Worm (Caenorhabditis elegans) whole organism, mixed stage, embryonic: ENCODE measurements around the gene F57G8.7.

ENCODE experiments used
- M03D4.4 ChIP-seq: sonication (generic microtip); optimal IDR thresholded peaks from 2 replicates; lab custom pipeline; 2017; ENCODE audit warnings: mild to moderate bottlenecking, missing genetic modification characterization, missing compliant biosample characterization
- bed-3 ChIP-seq: fragments of 200-800 bp; sonication (Bioruptor generic); optimal IDR thresholded peaks from 3 replicates; lab custom pipeline; 2018; ENCODE audit warnings: mild to moderate bottlenecking, missing genetic modification characterization, moderate library complexity, missing compliant biosample characterization
- blmp-1 ChIP-seq: fragments of 150-350 bp; optimal IDR thresholded peaks from 2 replicates; lab custom pipeline; 2014; ENCODE audit warnings: missing biosample characterization, missing genetic modification characterization
- ceh-39 ChIP-seq: fragments of 150-350 bp; optimal IDR thresholded peaks from 2 replicates; lab custom pipeline; 2014; ENCODE audit warnings: missing biosample characterization, missing genetic modification characterization
- ceh-43 ChIP-seq: fragments of 200-800 bp; sonication (Bioruptor generic); optimal IDR thresholded peaks from 2 replicates; lab custom pipeline; 2018; ENCODE audit warnings: mild to moderate bottlenecking, missing genetic modification characterization, moderate library complexity, missing compliant biosample characterization
- ceh-83 ChIP-seq: fragments of 200-800 bp; sonication (Bioruptor generic); optimal IDR thresholded peaks from 2 replicates; lab custom pipeline; 2018; ENCODE audit warnings: mild to moderate bottlenecking, missing genetic modification characterization, missing compliant biosample characterization
- ces-1 ChIP-seq: fragments of 150-350 bp; optimal IDR thresholded peaks from 2 replicates; lab custom pipeline; 2014; ENCODE audit warnings: missing biosample characterization, missing genetic modification reagents, missing genetic modification characterization
- cnd-1 ChIP-seq: fragments of 200-800 bp; sonication (Bioruptor generic); optimal IDR thresholded peaks from 2 replicates; lab custom pipeline; 2018; ENCODE audit warnings: mild to moderate bottlenecking, missing genetic modification characterization, missing compliant biosample characterization
- drap-1 ChIP-seq: fragments of 200-800 bp; sonication (Bioruptor generic); optimal IDR thresholded peaks from 3 replicates; lab custom pipeline; 2018; ENCODE audit warnings: mild to moderate bottlenecking, missing genetic modification characterization, missing compliant biosample characterization
- elt-1 ChIP-seq: sonication (generic microtip); optimal IDR thresholded peaks from 2 replicates; lab custom pipeline; 2017; ENCODE audit warnings: missing genetic modification characterization, mild to moderate bottlenecking, missing compliant biosample characterization, antibody characterized with exemption, moderate library complexity, borderline replicate concordance; ENCODE audit not compliant: insufficient read depth
- elt-3 ChIP-seq: fragments of 150-350 bp; optimal IDR thresholded peaks from 2 replicates; lab custom pipeline; 2014; ENCODE audit warnings: missing biosample characterization, missing genetic modification characterization
- flh-1 ChIP-seq: fragments of 200-800 bp; sonication (Bioruptor generic); optimal IDR thresholded peaks from 2 replicates; lab custom pipeline; 2018; ENCODE audit warnings: mild to moderate bottlenecking, missing genetic modification characterization, moderate library complexity, missing compliant biosample characterization
- ham-2 ChIP-seq: fragments of 200-800 bp; sonication (Bioruptor generic); optimal IDR thresholded peaks from 2 replicates; lab custom pipeline; 2018; ENCODE audit warnings: mild to moderate bottlenecking, missing genetic modification characterization, missing compliant biosample characterization
- hlh-1 ChIP-seq: fragments of 150-350 bp; optimal IDR thresholded peaks from 2 replicates; lab custom pipeline; 2014; ENCODE audit warnings: missing biosample characterization, missing genetic modification reagents, missing genetic modification characterization
- lin-13 ChIP-seq: fragments of 150-350 bp; optimal IDR thresholded peaks from 2 replicates; lab custom pipeline; 2014; ENCODE audit warnings: missing biosample characterization, missing genetic modification characterization
- lin-32 ChIP-seq: fragments of 200-800 bp; sonication (Bioruptor generic); optimal IDR thresholded peaks from 2 replicates; lab custom pipeline; 2018; ENCODE audit warnings: mild to moderate bottlenecking, missing genetic modification characterization, missing compliant biosample characterization
- lsy-2 ChIP-seq: fragments of 150-350 bp; optimal IDR thresholded peaks from 2 replicates; lab custom pipeline; 2014; ENCODE audit warnings: missing biosample characterization, missing genetic modification characterization
- mab-5 ChIP-seq: fragments of 150-350 bp; optimal IDR thresholded peaks from 2 replicates; lab custom pipeline; 2014; ENCODE audit warnings: missing biosample characterization, missing genetic modification characterization
- mep-1 ChIP-seq: fragments of 150-350 bp; optimal IDR thresholded peaks from 2 replicates; lab custom pipeline; 2017; ENCODE audit warnings: missing biosample characterization, missing genetic modification reagents, missing genetic modification characterization, inconsistent platforms
- mls-2 ChIP-seq: sonication (generic microtip); optimal IDR thresholded peaks from 2 replicates; lab custom pipeline; 2016; ENCODE audit warnings: mild to moderate bottlenecking, missing genetic modification characterization, moderate library complexity, missing compliant biosample characterization
- nhr-12 ChIP-seq: fragments of 150-350 bp; optimal IDR thresholded peaks from 2 replicates; lab custom pipeline; 2014; ENCODE audit warnings: missing biosample characterization, missing genetic modification characterization
- nhr-2 ChIP-seq: fragments of 150-350 bp; optimal IDR thresholded peaks from 2 replicates; lab custom pipeline; 2014; ENCODE audit warnings: missing biosample characterization, missing genetic modification characterization
- nhr-237 ChIP-seq: fragments of 150-350 bp; optimal IDR thresholded peaks from 2 replicates; lab custom pipeline; 2014; ENCODE audit warnings: missing biosample characterization, missing genetic modification characterization
- nhr-28 ChIP-seq: fragments of 150-350 bp; optimal IDR thresholded peaks from 2 replicates; lab custom pipeline; 2014; ENCODE audit warnings: missing biosample characterization, missing genetic modification characterization
- pha-4 ChIP-seq: fragments of 150-350 bp; optimal IDR thresholded peaks from 2 replicates; lab custom pipeline; 2018; ENCODE audit warnings: missing biosample characterization, missing genetic modification reagents, missing genetic modification characterization
- sem-2 ChIP-seq: fragments of 200-800 bp; sonication (Bioruptor generic); optimal IDR thresholded peaks from 2 replicates; lab custom pipeline; 2018; ENCODE audit warnings: mild to moderate bottlenecking, missing genetic modification characterization, missing compliant biosample characterization
- snpc-4 ChIP-seq: fragments of 150-350 bp; optimal IDR thresholded peaks from 2 replicates; lab custom pipeline; 2014; ENCODE audit warnings: missing biosample characterization, missing genetic modification characterization
- sptf-1 ChIP-seq: sonication (generic microtip); optimal IDR thresholded peaks from 2 replicates; lab custom pipeline; 2017; ENCODE audit warnings: mild to moderate bottlenecking, missing genetic modification characterization, moderate library complexity, missing compliant biosample characterization
- tbx-8 ChIP-seq: fragments of 200-800 bp; sonication (Bioruptor generic); optimal IDR thresholded peaks from 2 replicates; lab custom pipeline; 2018; ENCODE audit warnings: mild to moderate bottlenecking, missing genetic modification characterization, moderate library complexity, missing compliant biosample characterization
- unc-120 ChIP-seq: sonication (generic microtip); optimal IDR thresholded peaks from 2 replicates; lab custom pipeline; 2017; ENCODE audit warnings: missing genetic modification characterization, missing compliant biosample characterization; ENCODE audit not compliant: poor library complexity, severe bottlenecking
- unc-39 ChIP-seq: fragments of 150-350 bp; optimal IDR thresholded peaks from 2 replicates; lab custom pipeline; 2014; ENCODE audit warnings: missing biosample characterization, missing genetic modification characterization
- unc-62 ChIP-seq: fragments of 150-350 bp; optimal IDR thresholded peaks from 2 replicates; lab custom pipeline; 2014; ENCODE audit warnings: missing biosample characterization, missing genetic modification reagents, missing genetic modification characterization
- zip-8 ChIP-seq: fragments of 150-350 bp; optimal IDR thresholded peaks from 2 replicates; lab custom pipeline; 2014; ENCODE audit warnings: missing biosample characterization, missing genetic modification characterization
- ztf-11 ChIP-seq: fragments of 150-350 bp; optimal IDR thresholded peaks from 2 replicates; lab custom pipeline; 2014; ENCODE audit warnings: missing biosample characterization, missing genetic modification characterization

F57G8.7 gene

DNA sequence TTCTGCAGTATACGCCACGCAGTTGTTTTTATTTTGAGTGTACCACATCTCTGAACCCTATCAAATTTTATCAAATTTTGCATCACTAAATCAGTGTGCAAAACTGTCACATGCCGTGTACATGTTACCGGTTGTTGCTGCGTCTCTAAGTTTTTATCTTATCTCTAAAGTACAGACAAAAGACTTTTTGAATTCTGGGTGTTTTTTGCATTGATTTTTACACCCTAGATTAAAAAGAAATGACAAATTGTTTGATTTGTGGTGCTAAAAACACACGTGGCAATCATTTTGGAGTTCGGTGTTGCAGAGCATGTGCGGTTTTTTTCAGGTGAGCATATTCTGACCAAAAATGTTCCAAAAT, 13.3 kb downstream of the F57G8.7 start, which contains the start of gene nhr-193:
TSS of gene nhr-193 (plus strand) at position 51 of the 361 bp plus-strand sequence.
- no peak for TF ChIP-seq sem-2 (GFP tag; lab: Kevin White, UChicago)
- TF ChIP-seq mep-1 = no peak
- TF ChIP-seq ztf-11 = no peak
- TF ChIP-seq pha-4 (tag; lab: Kevin White, UChicago) = no peak
- TF ChIP-seq zip-8 (tag; lab: Kevin White, UChicago) = no peak
- TF ChIP-seq unc-39 = no peak
- TF ChIP-seq ceh-43 (GFP tag; lab: Kevin White, UChicago) = no peak
- TF ChIP-seq unc-62 (GFP tag; lab: Kevin White, UChicago) = no peak
- no peak for TF ChIP-seq drap-1 (GFP tag; lab: Kevin White, UChicago)
- TF ChIP-seq unc-120 (tag; lab: Kevin White, UChicago) = no peak
- TF ChIP-seq M03D4.4 (tag; lab: Kevin White, UChicago) = no peak
- TF ChIP-seq nhr-2 (tag; lab: Kevin White, UChicago) = no peak
- TF ChIP-seq ceh-83 (GFP tag; lab: Kevin White, UChicago) = no peak
- no peak for TF ChIP-seq mls-2 (tag; lab: Kevin White, UChicago)
- no peak for TF ChIP-seq nhr-28 (tag; lab: Kevin White, UChicago)
- no peak for TF ChIP-seq lin-13 (tag; lab: Kevin White, UChicago)
- no peak for TF ChIP-seq elt-1 (tag; lab: Kevin White, UChicago)
- TF ChIP-seq nhr-237 = no peak
- TF ChIP-seq nhr-12 (tag; lab: Kevin White, UChicago) = no peak
- no peak for TF ChIP-seq ces-1

DNA sequence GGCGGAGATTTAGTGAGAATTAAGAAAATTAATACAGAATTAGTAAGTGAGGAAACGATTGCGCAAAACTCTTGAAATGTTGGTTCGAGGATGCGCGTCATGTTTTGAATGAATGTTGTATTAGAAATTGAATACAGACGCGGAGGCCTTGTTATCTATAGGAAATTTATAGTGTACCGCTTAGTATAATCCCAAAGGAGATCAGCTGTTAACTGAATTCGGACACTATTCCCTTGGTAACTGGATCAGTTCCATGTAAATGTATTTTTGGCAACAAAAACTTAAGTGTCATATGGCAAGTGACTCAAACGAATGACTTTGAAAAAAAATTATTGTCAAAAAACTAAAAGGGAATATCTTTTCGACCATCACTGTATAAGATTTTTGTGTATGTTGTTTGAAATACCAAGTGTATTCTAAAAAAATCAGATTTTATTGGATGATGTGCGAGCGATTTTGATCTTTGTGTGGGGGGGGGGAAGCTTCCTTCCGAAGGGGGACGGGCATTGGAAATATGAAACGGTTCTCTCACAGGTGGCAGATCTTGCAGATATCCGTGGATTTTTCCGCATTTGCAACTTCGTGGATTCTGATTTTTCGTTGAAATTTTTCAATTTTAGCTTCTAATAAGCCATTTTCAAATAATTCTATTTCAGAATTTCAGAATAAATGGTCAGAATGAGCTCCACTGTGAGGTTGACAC, 17.6 kb downstream of the F57G8.7 start, which contains the start of the genes W08G11.5 and W08G11.1:
TSS of gene W08G11.5 (minus strand) at position 101 of the 703 bp plus-strand sequence.
TSS of gene W08G11.1 (plus strand) at position 653 of the 703 bp plus-strand sequence.
- TF ChIP-seq snpc-4 (tag; lab: Kevin White, UChicago) (no peak), unc-39 (no peak), sem-2 (GFP tag; lab: Kevin White, UChicago) (no peak), ham-2 (GFP tag; lab: Kevin White, UChicago) (no peak), hlh-1 (tag; lab: Kevin White, UChicago) (no peak), tbx-8 (no peak), ces-1 (no peak), lsy-2 (no peak), nhr-12 (tag; lab: Kevin White, UChicago) (no peak), elt-1 (tag; lab: Kevin White, UChicago) (no peak), blmp-1 (tag; lab: Kevin White, UChicago) (no peak), ztf-11 (no peak), M03D4.4 (tag; lab: Kevin White, UChicago) (no peak), mab-5 (tag; lab: Kevin White, UChicago) (no peak), ceh-83 (GFP tag; lab: Kevin White, UChicago) (no peak), ceh-43 (GFP tag; lab: Kevin White, UChicago) (no peak), sptf-1 (tag; lab: Kevin White, UChicago) (no peak), ceh-39 (tag; lab: Kevin White, UChicago) (no peak), cnd-1 (tag; lab: Kevin White, UChicago) (no peak), lin-13 (tag; lab: Kevin White, UChicago) (no peak)
- TF ChIP-seq, all 35 proteins: peak for 0

DNA sequence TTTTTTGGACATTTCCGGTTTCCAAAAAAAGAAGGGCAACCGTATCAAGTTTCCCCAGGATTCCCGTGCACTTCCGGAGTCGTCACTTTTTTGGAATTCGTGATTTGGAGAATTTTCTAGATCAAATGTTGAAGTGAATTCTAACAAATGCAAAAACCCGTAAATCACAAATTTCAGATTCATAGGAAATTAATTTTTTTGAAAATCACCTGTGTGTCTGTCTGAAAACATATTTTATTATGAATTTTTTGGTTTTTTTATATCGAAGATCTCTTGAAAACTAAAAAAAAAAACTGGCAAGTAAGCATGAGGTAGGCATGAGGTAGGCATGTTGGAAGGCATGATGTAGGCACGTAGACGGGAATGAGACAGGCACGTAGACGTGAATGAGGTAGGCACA, 21.1 kb downstream of the F57G8.7 start:
- TF ChIP-seq ham-2 (GFP tag; lab: Kevin White, UChicago) (no peak), unc-62 (GFP tag; lab: Kevin White, UChicago) (no peak), mab-5 (tag; lab: Kevin White, UChicago) (no peak), elt-3 (tag; lab: Kevin White, UChicago) (no peak), hlh-1 (tag; lab: Kevin White, UChicago) (no peak), nhr-2 (tag; lab: Kevin White, UChicago) (no peak), unc-120 (tag; lab: Kevin White, UChicago) (no peak), flh-1 (GFP tag; lab: Kevin White, UChicago) (no peak), bed-3 (GFP tag; lab: Kevin White, UChicago) (no peak), lin-13 (tag; lab: Kevin White, UChicago) (no peak), ceh-39 (tag; lab: Kevin White, UChicago) (no peak), tbx-8 (no peak), lin-32 (GFP tag; lab: Kevin White, UChicago) (no peak), ces-1 (no peak), mep-1 (no peak)
